Fruit fly (Drosophila melanogaster) whole organism, embryonic: ENCODE data around the gene MED15.

ENCODE experiments used
- Abd-B ChIP-seq: fragments of 200-800 bp; sonication (Bioruptor generic); optimal IDR thresholded peaks from 2 replicates; lab custom pipeline; 2018; ENCODE audit warnings: missing biosample characterization, mild to moderate bottlenecking, missing genetic modification characterization, moderate library complexity
- Antp ChIP-seq: fragments of 200-800 bp; sonication (Bioruptor generic); optimal IDR thresholded peaks from 3 replicates; lab custom pipeline; 2016; ENCODE audit warnings: missing biosample characterization, missing genetic modification characterization
- CG10654 ChIP-seq: fragments of 200-800 bp; sonication (Bioruptor generic); optimal IDR thresholded peaks from 2 replicates; lab custom pipeline; 2016; ENCODE audit warnings: missing biosample characterization, missing genetic modification characterization
- CG12071 ChIP-seq: fragments of 200-800 bp; sonication (Bioruptor generic); optimal IDR thresholded peaks from 3 replicates; lab custom pipeline; 2018; ENCODE audit warnings: missing biosample characterization, mild to moderate bottlenecking, missing genetic modification characterization
- CG13123 ChIP-seq: fragments of 200-800 bp; sonication (Bioruptor generic); optimal IDR thresholded peaks from 2 replicates; lab custom pipeline; 2016; ENCODE audit warnings: missing biosample characterization, missing genetic modification characterization
- CG15479 ChIP-seq: fragments of 200-800 bp; sonication (Bioruptor generic); optimal IDR thresholded peaks from 3 replicates; lab custom pipeline; 2019; ENCODE audit warnings: missing biosample characterization, mild to moderate bottlenecking, missing genetic modification characterization, moderate library complexity
- CG17385 ChIP-seq: fragments of 200-800 bp; sonication (Bioruptor generic); optimal IDR thresholded peaks from 3 replicates; lab custom pipeline; 2018; ENCODE audit warnings: missing biosample characterization, mild to moderate bottlenecking, missing genetic modification characterization
- CG17568 ChIP-seq: fragments of 200-800 bp; sonication (Bioruptor generic); optimal IDR thresholded peaks from 2 replicates; lab custom pipeline; 2018; ENCODE audit warnings: missing biosample characterization, mild to moderate bottlenecking, missing genetic modification characterization, moderate library complexity
- CG18599 ChIP-seq: fragments of 200-800 bp; sonication (Bioruptor generic); optimal IDR thresholded peaks from 3 replicates; lab custom pipeline; 2017; ENCODE audit warnings: missing biosample characterization, missing genetic modification characterization, mild to moderate bottlenecking, moderate library complexity, missing genetic modification reagents
- CG18619 ChIP-seq: fragments of 200-800 bp; sonication (Bioruptor generic); optimal IDR thresholded peaks from 3 replicates; lab custom pipeline; 2017; ENCODE audit warnings: missing biosample characterization, mild to moderate bottlenecking, missing genetic modification characterization
- CG2712 ChIP-seq: fragments of 200-800 bp; optimal IDR thresholded peaks from 3 replicates; lab custom pipeline; 2019; ENCODE audit warnings: missing biosample characterization, mild to moderate bottlenecking, missing genetic modification characterization, moderate library complexity
- CG30431 ChIP-seq: fragments of 200-800 bp; sonication (Bioruptor generic); optimal IDR thresholded peaks from 2 replicates; lab custom pipeline; 2017; ENCODE audit warnings: missing biosample characterization, missing genetic modification characterization
- CG3065 ChIP-seq: fragments of 200-800 bp; sonication (Bioruptor generic); optimal IDR thresholded peaks from 2 replicates; lab custom pipeline; 2016; ENCODE audit warnings: missing biosample characterization, missing genetic modification characterization
- CG4360 ChIP-seq: fragments of 200-800 bp; sonication (Bioruptor generic); IDR thresholded peaks from 2 replicates; pipeline ENCODE4 v1.3.6; 2022; ENCODE audit warnings: missing biosample characterization, missing genetic modification characterization
- CG43689 ChIP-seq: fragments of 200-800 bp; sonication (Bioruptor generic); IDR thresholded peaks from 2 replicates; pipeline ENCODE4 v1.3.6; 2022; ENCODE audit warnings: missing biosample characterization, missing genetic modification characterization
- CG5180 ChIP-seq: fragments of 200-800 bp; sonication (Bioruptor generic); optimal IDR thresholded peaks from 3 replicates; lab custom pipeline; 2017; ENCODE audit warnings: missing biosample characterization, missing genetic modification characterization, mild to moderate bottlenecking, moderate library complexity, missing genetic modification reagents
- CG6254 ChIP-seq: fragments of 200-800 bp; sonication (Bioruptor generic); optimal IDR thresholded peaks from 3 replicates; lab custom pipeline; 2017; ENCODE audit warnings: mild to moderate bottlenecking, missing biosample characterization, missing genetic modification reagents, missing genetic modification characterization
- CG6683 ChIP-seq: fragments of 200-800 bp; sonication (Bioruptor generic); optimal IDR thresholded peaks from 2 replicates; lab custom pipeline; 2017; ENCODE audit warnings: missing biosample characterization, mild to moderate bottlenecking, missing genetic modification characterization, missing genetic modification reagents
- CG6854 ChIP-seq: fragments of 200-800 bp; sonication (Bioruptor generic); optimal IDR thresholded peaks from 3 replicates; lab custom pipeline; 2017; ENCODE audit warnings: missing biosample characterization, mild to moderate bottlenecking, missing genetic modification characterization
- CG7839 ChIP-seq: fragments of 200-800 bp; sonication (Bioruptor generic); optimal IDR thresholded peaks from 3 replicates; lab custom pipeline; 2018; ENCODE audit warnings: missing biosample characterization, mild to moderate bottlenecking, missing genetic modification characterization, moderate library complexity
- CG8281 ChIP-seq: fragments of 200-800 bp; sonication (Bioruptor generic); optimal IDR thresholded peaks from 2 replicates; lab custom pipeline; 2018; ENCODE audit warnings: missing biosample characterization, mild to moderate bottlenecking, missing genetic modification characterization, moderate library complexity
- CG9609 ChIP-seq: fragments of 200-800 bp; sonication (Bioruptor generic); optimal IDR thresholded peaks from 3 replicates; lab custom pipeline; 2016; ENCODE audit warnings: missing biosample characterization, missing genetic modification characterization
- Dek ChIP-seq: fragments of 200-800 bp; sonication (Bioruptor generic); optimal IDR thresholded peaks from 3 replicates; lab custom pipeline; 2019; ENCODE audit warnings: missing biosample characterization, mild to moderate bottlenecking, missing genetic modification characterization, moderate library complexity
- ERR ChIP-seq: fragments of 200-800 bp; sonication (Bioruptor generic); optimal IDR thresholded peaks from 2 replicates; lab custom pipeline; 2016; ENCODE audit warnings: missing biosample characterization, missing genetic modification characterization
- Eip74EF ChIP-seq, 2 experiments: fragments of 200-800 bp in 1 of 2; fragments of >200 bp in 1 of 2; sonication (Bioruptor generic) in 1 of 2; optimal IDR thresholded peaks; 2 replicates each; lab custom pipeline; 2017 to 2019; ENCODE audit warnings: missing biosample characterization in 2 of 2, missing genetic modification characterization in 2 of 2, mild to moderate bottlenecking in 1 of 2, moderate library complexity in 1 of 2
- Hey ChIP-seq: fragments of 200-800 bp; sonication (Bioruptor generic); optimal IDR thresholded peaks from 3 replicates; lab custom pipeline; 2018; ENCODE audit warnings: missing biosample characterization, mild to moderate bottlenecking, missing genetic modification characterization
- Neu2 ChIP-seq: fragments of 200-800 bp; sonication (Bioruptor generic); optimal IDR thresholded peaks from 3 replicates; lab custom pipeline; 2016; ENCODE audit warnings: missing biosample characterization, missing genetic modification characterization, borderline replicate concordance
- Rfx ChIP-seq: fragments of 200-800 bp; sonication (Bioruptor generic); IDR thresholded peaks from 2 replicates; pipeline ENCODE4 v1.3.6; 2022; ENCODE audit warnings: missing biosample characterization, missing genetic modification characterization
- Sox102F ChIP-seq: fragments of 200-800 bp; sonication (Bioruptor generic); optimal IDR thresholded peaks from 2 replicates; lab custom pipeline; 2018; ENCODE audit warnings: missing biosample characterization, mild to moderate bottlenecking, missing genetic modification characterization, moderate library complexity
- Xrp1 ChIP-seq: fragments of 200-800 bp; sonication (Bioruptor generic); IDR thresholded peaks from 2 replicates; pipeline ENCODE4 v1.3.6; 2022; ENCODE audit warnings: missing biosample characterization, missing genetic modification characterization
- abd-A ChIP-seq: fragments of 200-800 bp; sonication (Bioruptor generic); optimal IDR thresholded peaks from 3 replicates; lab custom pipeline; 2019; ENCODE audit warnings: missing biosample characterization, mild to moderate bottlenecking, missing genetic modification characterization, moderate library complexity
- al ChIP-seq: fragments of 200-800 bp; sonication (Bioruptor generic); IDR thresholded peaks from 2 replicates; pipeline ENCODE4 v1.3.6; 2022; ENCODE audit warnings: missing biosample characterization, missing genetic modification characterization
- croc ChIP-seq: fragments of 200-800 bp; sonication (Bioruptor generic); conservative IDR thresholded peaks from 3 replicates; pipeline ENCODE4 v1.3.6; 2022; ENCODE audit warnings: missing biosample characterization, missing genetic modification characterization
- cwo ChIP-seq: fragments of 200-800 bp; sonication (Bioruptor generic); optimal IDR thresholded peaks from 3 replicates; lab custom pipeline; 2017; ENCODE audit warnings: missing biosample characterization, missing genetic modification characterization, mild to moderate bottlenecking, moderate library complexity, missing genetic modification reagents
- dimm ChIP-seq: fragments of 200-800 bp; sonication (Bioruptor generic); IDR thresholded peaks from 2 replicates; pipeline ENCODE4 v1.3.6; 2022; ENCODE audit warnings: missing biosample characterization, missing genetic modification characterization
- dmrt99B ChIP-seq: fragments of 200-800 bp; sonication (Bioruptor generic); optimal IDR thresholded peaks from 2 replicates; lab custom pipeline; 2018; ENCODE audit warnings: missing biosample characterization, mild to moderate bottlenecking, missing genetic modification characterization, moderate library complexity
- dpn ChIP-seq, 2 experiments: fragments of 200-800 bp; sonication (Bioruptor generic); optimal IDR thresholded peaks; 3 replicates each; lab custom pipeline; 2016; ENCODE audit warnings: missing biosample characterization in 2 of 2, missing genetic modification characterization in 2 of 2
- gfzf ChIP-seq: fragments of 200-800 bp; sonication (Bioruptor generic); optimal IDR thresholded peaks from 2 replicates; lab custom pipeline; 2016; ENCODE audit warnings: missing biosample characterization, mild to moderate bottlenecking, missing genetic modification characterization, moderate library complexity
- jing ChIP-seq: fragments of 200-800 bp; sonication (Bioruptor generic); optimal IDR thresholded peaks from 2 replicates; lab custom pipeline; 2018; ENCODE audit warnings: missing biosample characterization, mild to moderate bottlenecking, missing genetic modification characterization
- kay ChIP-seq: fragments of 200-800 bp; sonication (Bioruptor generic); optimal IDR thresholded peaks from 2 replicates; lab custom pipeline; 2016; ENCODE audit warnings: missing biosample characterization, missing genetic modification characterization
- pfk ChIP-seq: fragments of 200-800 bp; sonication (Bioruptor generic); optimal IDR thresholded peaks from 2 replicates; lab custom pipeline; 2018; ENCODE audit warnings: missing biosample characterization, mild to moderate bottlenecking, missing genetic modification characterization, moderate library complexity
- salm ChIP-seq: fragments of 200-800 bp; sonication (Bioruptor generic); optimal IDR thresholded peaks from 2 replicates; lab custom pipeline; 2018; ENCODE audit warnings: missing biosample characterization, mild to moderate bottlenecking, missing genetic modification characterization
- schlank ChIP-seq: fragments of 200-800 bp; sonication (Bioruptor generic); optimal IDR thresholded peaks from 2 replicates; lab custom pipeline; 2018; ENCODE audit warnings: missing biosample characterization, mild to moderate bottlenecking, missing genetic modification characterization
- sd ChIP-seq: fragments of 200-800 bp; sonication (Bioruptor generic); optimal IDR thresholded peaks from 3 replicates; lab custom pipeline; 2018; ENCODE audit warnings: missing biosample characterization, mild to moderate bottlenecking, missing genetic modification characterization, moderate library complexity
- stwl ChIP-seq: fragments of 200-800 bp; sonication (Bioruptor generic); optimal IDR thresholded peaks from 3 replicates; lab custom pipeline; 2018; ENCODE audit warnings: missing biosample characterization, mild to moderate bottlenecking, missing genetic modification characterization, moderate library complexity

Gene MED15

DNA sequence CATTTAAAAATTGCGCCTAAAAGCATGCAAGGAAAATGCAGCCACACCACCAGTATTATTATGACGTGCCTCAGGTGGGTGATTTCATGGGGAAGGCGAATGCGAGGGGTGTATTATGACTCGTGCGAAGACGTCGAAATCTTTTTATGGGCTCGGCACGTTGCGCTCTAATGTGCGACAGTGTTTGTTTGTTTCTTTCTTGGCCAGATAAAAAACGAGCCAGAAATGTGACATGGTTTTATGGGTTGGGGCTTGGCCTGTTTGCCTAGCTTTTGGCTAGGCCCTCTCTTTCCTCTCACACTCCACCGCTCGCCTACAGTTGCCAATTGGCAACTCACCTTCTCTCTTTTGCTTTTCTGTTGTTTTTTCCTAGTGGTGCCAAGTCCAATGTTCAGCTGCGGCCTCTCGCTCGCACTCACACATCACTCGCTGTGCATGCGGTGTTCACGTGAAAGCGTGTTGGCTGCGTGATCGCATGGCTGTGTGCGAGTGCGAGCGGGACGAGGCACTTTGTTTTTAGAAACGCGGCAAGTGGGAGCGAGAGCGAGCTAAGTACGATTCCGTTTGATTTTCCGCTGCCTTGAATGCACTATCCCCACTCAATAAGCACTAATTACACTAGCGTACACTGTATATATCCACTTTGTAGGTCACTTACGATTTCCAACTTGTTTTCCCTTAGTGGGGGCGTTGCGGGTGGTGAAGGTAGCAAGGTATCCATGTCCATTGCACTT lies 6.1 kb downstream of the MED15 start (continued):
- TF ChIP-seq CG7839 (tag; lab: Kevin White, UChicago) (peak; percentile 4), croc (no peak), Hey (tag; lab: Kevin White, UChicago) (peak; percentile 67), CG8281 (tag; lab: Kevin White, UChicago) (peak; percentile 3), CG4360 (GFP tag; lab: Robert Waterston, UW) (no peak), CG6854 (GFP tag; lab: Kevin White, UChicago) (peak; percentile 53), jing (GFP tag; lab: Kevin White, UChicago) (no peak), CG15479 (GFP tag; lab: Kevin White, UChicago) (peak; percentile 20), gfzf (no peak), Neu2 (peak; percentile 18), CG13123 (GFP tag; lab: Kevin White, UChicago) (no peak), CG12071 (GFP tag; lab: Kevin White, UChicago) (peak; percentile 38), kay (GFP tag; lab: Kevin White, UChicago) (peak; percentile 89), CG18599 (GFP tag; lab: Kevin White, UChicago) (peak; percentile 81), schlank (tag; lab: Kevin White, UChicago) (peak; percentile 38), Abd-B (GFP tag; lab: Kevin White, UChicago) (peak; percentile 63), CG43689 (no peak), sd (tag; lab: Kevin White, UChicago) (peak; percentile 85), CG6683 (GFP tag; lab: Kevin White, UChicago) (peak; percentile 20), pfk (GFP tag; lab: Kevin White, UChicago) (peak; percentile 58), CG3065 (GFP tag; lab: Kevin White, UChicago) (no peak), Xrp1 (GFP tag; lab: Robert Waterston, UW) (no peak), CG9609 (GFP tag; lab: Kevin White, UChicago) (no peak), Eip74EF (GFP tag; optimal IDR thresholded peaks at IDR 0.05; lab: Kevin White, UChicago) (peak in 1 of 2 experiments; percentile 68), CG30431 (no peak), CG2712 (peak; percentile 11), salm (peak; percentile 47), CG6254 (GFP tag; lab: Kevin White, UChicago) (peak; percentile 87), dpn (GFP tag; optimal IDR thresholded peaks at IDR 0.05; lab: Kevin White, UChicago) (peak in 1 of 2 experiments; percentile 11), dmrt99B (tag; lab: Kevin White, UChicago) (peak; percentile 48), CG5180 (GFP tag; lab: Kevin White, UChicago) (peak; percentile 37), dimm (no peak), ERR (peak; percentile 52), CG10654 (GFP tag; lab: Kevin White, UChicago) (no peak), CG17568 (peak; percentile 16), Sox102F (no peak), stwl (tag; lab: Kevin White, UChicago) (no peak), cwo (GFP tag; lab: Kevin White, UChicago) (peak; percentile 98), Dek (tag; lab: Kevin White, UChicago) (peak; percentile 43), Rfx (GFP tag; lab: Robert Waterston, UW) (no peak), al (no peak), CG18619 (GFP tag; lab: Kevin White, UChicago) (no peak), abd-A (tag; lab: Kevin White, UChicago) (peak; percentile 96), CG17385 (GFP tag; lab: Kevin White, UChicago) (peak; percentile 27), Antp (GFP tag; lab: Kevin White, UChicago) (no peak)
